Worm (Caenorhabditis elegans) whole organism, young adult: ENCODE results near the gene F35E12.2.

ENCODE experiments used
- B0019.2 ChIP-seq: fragments of 200-800 bp; sonication (Bioruptor generic); conservative IDR thresholded peaks from 2 replicates; pipeline ENCODE4 v1.3.6; 2022; ENCODE audit warnings: missing genetic modification reagents, missing genetic modification characterization, missing compliant biosample characterization
- C06A6.2 ChIP-seq: fragments of 200-800 bp; sonication (Bioruptor generic); conservative IDR thresholded peaks from 2 replicates; pipeline ENCODE4 v1.3.6; 2022; ENCODE audit warnings: missing genetic modification characterization, missing compliant biosample characterization
- D2030.7 ChIP-seq: fragments of 200-800 bp; sonication (Bioruptor generic); IDR thresholded peaks from 2 replicates; pipeline ENCODE4 v1.3.6; 2022; ENCODE audit warnings: missing genetic modification reagents, missing genetic modification characterization, missing compliant biosample characterization
- F10E7.11 ChIP-seq: sonication (generic microtip); optimal IDR thresholded peaks from 2 replicates; lab custom pipeline; 2017; ENCODE audit warnings: mild to moderate bottlenecking, missing genetic modification characterization, moderate library complexity, missing compliant biosample characterization
- F23B12.7 ChIP-seq: sonication (generic microtip); optimal IDR thresholded peaks from 2 replicates; lab custom pipeline; 2017; ENCODE audit warnings: missing genetic modification characterization, mild to moderate bottlenecking, missing compliant biosample characterization, antibody characterized with exemption, moderate library complexity; ENCODE audit not compliant: insufficient read depth
- F49E8.2 ChIP-seq: sonication (generic microtip); optimal IDR thresholded peaks from 3 replicates; lab custom pipeline; 2017; ENCODE audit warnings: missing genetic modification characterization, mild to moderate bottlenecking, missing compliant biosample characterization, antibody characterized with exemption, moderate library complexity; ENCODE audit not compliant: insufficient read depth
- F55B11.4 ChIP-seq: sonication (generic microtip); optimal IDR thresholded peaks from 2 replicates; lab custom pipeline; 2016; ENCODE audit warnings: missing compliant biosample characterization, missing genetic modification characterization, borderline replicate concordance; ENCODE audit not compliant: insufficient read depth
- F57C9.4 ChIP-seq: sonication (generic microtip); optimal IDR thresholded peaks from 2 replicates; lab custom pipeline; 2017; ENCODE audit warnings: mild to moderate bottlenecking, missing genetic modification characterization, missing compliant biosample characterization
- Y53G8AR.9 ChIP-seq: fragments of 200-800 bp; sonication (Bioruptor generic); conservative IDR thresholded peaks from 2 replicates; pipeline ENCODE4 v1.3.6; 2022; ENCODE audit warnings: missing genetic modification reagents, missing genetic modification characterization, missing compliant biosample characterization
- Y56A3A.18 ChIP-seq: fragments of 200-800 bp; sonication (Bioruptor generic); IDR thresholded peaks from 2 replicates; pipeline ENCODE4 v1.3.6; 2022; ENCODE audit warnings: missing genetic modification reagents, missing genetic modification characterization, missing compliant biosample characterization
- ama-1 ChIP-seq, 3 experiments: fragments of 150-350 bp in 1 of 3; sonication (generic microtip) in 2 of 3; optimal IDR thresholded peaks; 2 replicates each; lab custom pipeline; 2014 to 2018; ENCODE audit warnings: missing biosample characterization in 2 of 3, missing genetic modification characterization in 2 of 3, missing genetic modification reagents in 2 of 3
- aptf-3 ChIP-seq: fragments of 200-800 bp; sonication (Bioruptor generic); IDR thresholded peaks from 2 replicates; pipeline ENCODE4 v1.3.6; 2022; ENCODE audit warnings: missing genetic modification characterization, missing compliant biosample characterization
- atf-7 ChIP-seq: sonication (generic microtip); optimal IDR thresholded peaks from 2 replicates; lab custom pipeline; 2017; ENCODE audit warnings: mild to moderate bottlenecking, missing genetic modification characterization, missing compliant biosample characterization
- ccch-3 ChIP-seq: fragments of 200-800 bp; sonication (Bioruptor generic); optimal IDR thresholded peaks from 2 replicates; lab custom pipeline; 2018; ENCODE audit warnings: mild to moderate bottlenecking, missing genetic modification characterization, missing compliant biosample characterization
- cebp-2 ChIP-seq: fragments of 200-800 bp; sonication (Bioruptor generic); IDR thresholded peaks from 2 replicates; pipeline ENCODE4 v1.3.6; 2022; ENCODE audit warnings: missing genetic modification characterization, missing compliant biosample characterization
- ceh-27 ChIP-seq: fragments of 200-800 bp; sonication (Bioruptor generic); optimal IDR thresholded peaks from 2 replicates; lab custom pipeline; 2018; ENCODE audit warnings: mild to moderate bottlenecking, missing genetic modification characterization, moderate library complexity, missing compliant biosample characterization
- ceh-91 ChIP-seq: fragments of 200-800 bp; sonication (Bioruptor generic); IDR thresholded peaks from 2 replicates; pipeline ENCODE4 v1.3.6; 2022; ENCODE audit warnings: missing genetic modification reagents, missing genetic modification characterization, missing compliant biosample characterization
- chd-7 ChIP-seq: sonication (generic microtip); optimal IDR thresholded peaks from 2 replicates; lab custom pipeline; 2016; ENCODE audit warnings: mild to moderate bottlenecking, missing genetic modification characterization, moderate library complexity, missing compliant biosample characterization
- egrh-3 ChIP-seq: fragments of 200-800 bp; sonication (Bioruptor generic); IDR thresholded peaks from 2 replicates; pipeline ENCODE4 v1.3.6; 2022; ENCODE audit warnings: missing genetic modification reagents, missing genetic modification characterization, missing compliant biosample characterization
- ets-4 ChIP-seq: fragments of 200-800 bp; sonication (Bioruptor generic); optimal IDR thresholded peaks from 2 replicates; lab custom pipeline; 2018; ENCODE audit warnings: mild to moderate bottlenecking, missing genetic modification characterization, missing compliant biosample characterization
- hmg-1.2 ChIP-seq: fragments of 200-800 bp; sonication (Bioruptor generic); IDR thresholded peaks from 2 replicates; pipeline ENCODE4 v1.3.6; 2022; ENCODE audit warnings: missing genetic modification reagents, missing genetic modification characterization, missing compliant biosample characterization
- hmg-20 ChIP-seq: fragments of 200-800 bp; sonication (Bioruptor generic); IDR thresholded peaks from 2 replicates; pipeline ENCODE4 v1.3.6; 2022; ENCODE audit warnings: missing genetic modification reagents, missing genetic modification characterization, missing compliant biosample characterization
- hsf-1 ChIP-seq: fragments of 200-800 bp; sonication (Bioruptor generic); IDR thresholded peaks from 2 replicates; pipeline ENCODE4 v1.3.6; 2022; ENCODE audit warnings: missing genetic modification reagents, missing genetic modification characterization, missing compliant biosample characterization
- let-526 ChIP-seq: fragments of 200-800 bp; sonication (Bioruptor generic); IDR thresholded peaks from 2 replicates; pipeline ENCODE4 v1.3.6; 2022; ENCODE audit warnings: missing genetic modification reagents, missing genetic modification characterization, missing compliant biosample characterization
- lin-26 ChIP-seq: fragments of 200-800 bp; sonication (Bioruptor generic); IDR thresholded peaks from 2 replicates; pipeline ENCODE4 v1.3.6; 2022; ENCODE audit warnings: missing genetic modification reagents, missing genetic modification characterization, missing compliant biosample characterization
- lin-40 ChIP-seq: sonication (generic microtip); optimal IDR thresholded peaks from 2 replicates; lab custom pipeline; 2016; ENCODE audit warnings: missing genetic modification characterization, mild to moderate bottlenecking, missing compliant biosample characterization, missing genotype, missing genetic modification reagents
- lin-54 ChIP-seq: fragments of 200-800 bp; sonication (Bioruptor generic); optimal IDR thresholded peaks from 2 replicates; lab custom pipeline; 2018; ENCODE audit warnings: mild to moderate bottlenecking, missing genetic modification characterization, missing compliant biosample characterization
- nfyb-1 ChIP-seq: fragments of 200-800 bp; sonication (Bioruptor generic); IDR thresholded peaks from 2 replicates; pipeline ENCODE4 v1.3.6; 2022; ENCODE audit warnings: missing genetic modification reagents, missing genetic modification characterization, missing compliant biosample characterization
- nhr-179 ChIP-seq: sonication (generic microtip); optimal IDR thresholded peaks from 2 replicates; lab custom pipeline; 2016; ENCODE audit warnings: mild to moderate bottlenecking, missing genetic modification characterization, missing compliant biosample characterization
- nhr-27 ChIP-seq: fragments of 200-800 bp; sonication (Bioruptor generic); optimal IDR thresholded peaks from 2 replicates; lab custom pipeline; 2018; ENCODE audit warnings: mild to moderate bottlenecking, missing genetic modification characterization, moderate library complexity, missing compliant biosample characterization
- rcor-1 ChIP-seq: fragments of 200-800 bp; sonication (Bioruptor generic); IDR thresholded peaks from 2 replicates; pipeline ENCODE4 v1.3.6; 2022; ENCODE audit warnings: missing genetic modification reagents, missing genetic modification characterization, missing compliant biosample characterization
- somi-1 ChIP-seq: fragments of 200-800 bp; sonication (Bioruptor generic); optimal IDR thresholded peaks from 2 replicates; lab custom pipeline; 2018; ENCODE audit warnings: mild to moderate bottlenecking, missing genetic modification characterization, missing compliant biosample characterization
- sptf-2 ChIP-seq: fragments of 200-800 bp; sonication (Bioruptor generic); optimal IDR thresholded peaks from 2 replicates; lab custom pipeline; 2018; ENCODE audit warnings: mild to moderate bottlenecking, missing genetic modification characterization, missing compliant biosample characterization
- xnd-1 ChIP-seq: sonication (generic microtip); optimal IDR thresholded peaks from 2 replicates; lab custom pipeline; 2016; ENCODE audit warnings: missing genotype, missing genetic modification reagents, missing genetic modification characterization, missing compliant biosample characterization
- zim-3 ChIP-seq: sonication (generic microtip); optimal IDR thresholded peaks from 2 replicates; lab custom pipeline; 2017; ENCODE audit warnings: mild to moderate bottlenecking, missing genetic modification characterization, moderate library complexity, missing compliant biosample characterization
- ztf-22 ChIP-seq: fragments of 200-800 bp; sonication (Bioruptor generic); optimal IDR thresholded peaks from 2 replicates; lab custom pipeline; 2018; ENCODE audit warnings: mild to moderate bottlenecking, missing genetic modification characterization, moderate library complexity, missing compliant biosample characterization

Gene F35E12.2

DNA sequence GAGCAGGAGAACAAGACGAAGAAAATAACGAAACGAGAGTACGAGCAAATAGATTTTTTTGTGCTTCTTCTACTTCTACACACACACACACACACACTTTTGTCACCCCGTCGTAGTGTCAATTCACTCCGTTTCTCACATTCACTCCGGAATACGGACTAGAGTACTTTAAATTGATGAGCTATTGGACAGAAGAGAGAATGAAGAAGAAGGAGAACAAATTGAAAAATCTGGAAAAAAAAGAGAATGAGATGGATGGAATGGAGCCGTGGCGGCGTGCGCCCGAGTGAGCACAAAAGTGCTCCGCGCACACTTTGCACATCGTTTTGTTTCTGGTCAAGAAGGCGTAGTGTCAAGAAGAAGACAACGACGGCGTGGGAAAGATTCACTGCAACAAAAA, 37.2 kb downstream of the F35E12.2 start:
- TF ChIP-seq C06A6.2 (GFP tag; lab: Robert Waterston, UW), result no peak
- no peak for TF ChIP-seq atf-7
- no peak for TF ChIP-seq ztf-22
- no peak for TF ChIP-seq hsf-1
- no peak for TF ChIP-seq lin-40 (tag; lab: Kevin White, UChicago)
- no peak for TF ChIP-seq nhr-27
- TF ChIP-seq sptf-2, result no peak
- no peak for TF ChIP-seq nfyb-1 (GFP tag; lab: Robert Waterston, UW)
- TF ChIP-seq hmg-1.2 (GFP tag; lab: Robert Waterston, UW), result no peak
- TF ChIP-seq hmg-20 (GFP tag; lab: Robert Waterston, UW), result no peak
- TF ChIP-seq ets-4 (GFP tag; lab: Kevin White, UChicago), result no peak
- TF ChIP-seq chd-7 (tag; lab: Kevin White, UChicago), result no peak
- TF ChIP-seq F49E8.2, result no peak
- TF ChIP-seq ccch-3, result no peak
- TF ChIP-seq ceh-91 (GFP tag; lab: Robert Waterston, UW), result no peak
- no peak for TF ChIP-seq rcor-1
- TF ChIP-seq B0019.2 (GFP tag; lab: Robert Waterston, UW), result no peak
- TF ChIP-seq, all 124 proteins: peak for 0

DNA sequence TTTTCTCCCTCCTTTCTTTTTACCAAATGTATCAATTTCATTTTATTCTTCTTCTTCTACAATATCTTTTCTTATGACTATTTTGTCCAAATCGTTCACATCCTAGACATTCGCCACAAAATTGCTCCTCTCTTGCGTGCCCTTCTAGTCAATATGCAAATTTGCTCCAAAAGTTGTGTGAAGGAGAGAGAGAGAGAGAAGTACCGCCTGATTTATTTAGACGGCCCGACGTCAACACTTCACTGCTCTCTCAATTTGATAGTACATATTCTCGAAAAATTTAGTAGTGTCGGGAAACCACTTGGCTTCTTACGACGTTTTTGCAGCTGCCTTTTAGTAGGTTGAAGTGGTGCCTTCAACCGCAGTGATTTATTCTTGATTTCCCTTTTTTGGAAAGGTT, 38.2 kb downstream of the F35E12.2 start:
- no peak for TF ChIP-seq ama-1 (optimal IDR thresholded peaks at IDR 0.05; lab: Kevin White, UChicago)
- no peak for TF ChIP-seq ama-1 (GFP tag; optimal IDR thresholded peaks at IDR 0.05; lab: Kevin White, UChicago)
- TF ChIP-seq ceh-27 (GFP tag; lab: Kevin White, UChicago), result peak; percentile 32
- TF ChIP-seq, all 124 proteins: peak for 1

DNA sequence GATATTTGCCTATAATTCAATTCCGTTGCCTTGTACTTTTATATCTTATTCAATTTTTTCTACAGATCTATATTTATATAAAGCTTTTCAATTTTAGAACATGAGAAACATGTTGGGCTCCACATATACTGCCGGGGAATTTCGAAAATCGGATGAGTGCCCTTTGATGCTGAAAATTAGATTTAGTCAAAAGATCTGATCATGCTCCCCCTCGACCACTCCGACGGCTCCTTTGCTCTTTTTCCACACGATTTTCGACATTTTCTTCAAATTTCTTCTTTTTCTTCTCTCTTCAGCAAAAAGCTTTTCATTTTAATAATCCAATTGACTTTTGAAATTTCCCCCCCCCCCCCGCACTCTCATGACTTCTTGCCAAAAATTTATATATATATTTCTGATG, 43.2 kb downstream of the F35E12.2 start:
- no peak for TF ChIP-seq ama-1 (optimal IDR thresholded peaks at IDR 0.05; lab: Kevin White, UChicago)
- TF ChIP-seq ama-1 (GFP tag; optimal IDR thresholded peaks at IDR 0.05; lab: Kevin White, UChicago), result no peak
- TF ChIP-seq nhr-179 (tag; lab: Kevin White, UChicago), result no peak
- no peak for TF ChIP-seq cebp-2
- TF ChIP-seq let-526 (GFP tag; lab: Robert Waterston, UW), result no peak
- TF ChIP-seq hsf-1, result no peak
- TF ChIP-seq Y56A3A.18 (GFP tag; lab: Robert Waterston, UW), result no peak
- TF ChIP-seq F10E7.11 (tag; lab: Kevin White, UChicago), result no peak
- TF ChIP-seq somi-1 (GFP tag; lab: Kevin White, UChicago), result no peak
- TF ChIP-seq zim-3 (tag; lab: Kevin White, UChicago), result no peak
- TF ChIP-seq F57C9.4 (tag; lab: Kevin White, UChicago), result no peak
- no peak for TF ChIP-seq B0019.2 (GFP tag; lab: Robert Waterston, UW)
- no peak for TF ChIP-seq aptf-3
- TF ChIP-seq Y53G8AR.9 (GFP tag; lab: Robert Waterston, UW), result no peak
- no peak for TF ChIP-seq D2030.7 (GFP tag; lab: Robert Waterston, UW)
- no peak for TF ChIP-seq lin-54 (GFP tag; lab: Kevin White, UChicago)
- TF ChIP-seq egrh-3 (GFP tag; lab: Robert Waterston, UW), result no peak
- no peak for TF ChIP-seq xnd-1 (tag; lab: Kevin White, UChicago)
- TF ChIP-seq F55B11.4 (tag; lab: Kevin White, UChicago), result no peak
- no peak for TF ChIP-seq lin-26 (GFP tag; lab: Robert Waterston, UW)
- TF ChIP-seq F23B12.7, result no peak
